Worm (Caenorhabditis elegans): ENCODE data around the gene C09E7.8.

The C09E7.8 gene

ce11 chrIII:6604317-6604716 lies 45.9 kb upstream of the C09E7.8 start (continued):
- TF ChIP-seq dpl-1 (GFP tag; optimal IDR thresholded peaks at IDR 0.05), result peak in 2 of 3 experiments; percentile 3 to 6
- TF ChIP-seq dsc-1 (tag; optimal IDR thresholded peaks at IDR 0.05), result no peak
- no peak for TF ChIP-seq pax-3 (tag; optimal IDR thresholded peaks at IDR 0.05)
- TF ChIP-seq tlp-1 (tag; optimal IDR thresholded peaks at IDR 0.05), result no peak
- TF ChIP-seq skn-1 (tag; optimal IDR thresholded peaks at IDR 0.05), result no peak
- TF ChIP-seq snpc-4 (tag; optimal IDR thresholded peaks at IDR 0.05), result no peak
- no peak for TF ChIP-seq ceh-63 (GFP tag; optimal IDR thresholded peaks at IDR 0.05)
- no peak for TF ChIP-seq unc-86 (tag; optimal IDR thresholded peaks at IDR 0.05)
- peak; percentile 19 for TF ChIP-seq lin-14 (GFP tag; optimal IDR thresholded peaks at IDR 0.05)
- no peak for TF ChIP-seq lin-13 (GFP tag; optimal IDR thresholded peaks at IDR 0.05)
- no peak for TF ChIP-seq aha-1 (tag; optimal IDR thresholded peaks at IDR 0.05)
- TF ChIP-seq lin-35 (GFP tag; optimal IDR thresholded peaks at IDR 0.05), result peak; percentile 14 to 58
- no peak for TF ChIP-seq ama-1 (optimal IDR thresholded peaks at IDR 0.05)
- TF ChIP-seq lin-15B (tag; optimal IDR thresholded peaks at IDR 0.05), result no peak
- peak; percentile 76 for TF ChIP-seq blmp-1 (tag; optimal IDR thresholded peaks at IDR 0.05)
- no peak for TF ChIP-seq nhr-77 (tag; optimal IDR thresholded peaks at IDR 0.05)
- TF ChIP-seq egl-27 (tag; optimal IDR thresholded peaks at IDR 0.05), result no peak
- TF ChIP-seq efl-1 (optimal IDR thresholded peaks at IDR 0.05), result no peak
- TF ChIP-seq efl-1 (GFP tag; optimal IDR thresholded peaks at IDR 0.05 in 1 of 2), result peak in 1 of 2 experiments; percentile 12
- no peak for TF ChIP-seq mdl-1 (tag; optimal IDR thresholded peaks at IDR 0.05)
- peak; percentile 0 for TF ChIP-seq nhr-71 (tag; optimal IDR thresholded peaks at IDR 0.05)
- no peak for TF ChIP-seq mef-2 (tag; optimal IDR thresholded peaks at IDR 0.05)

DNA sequence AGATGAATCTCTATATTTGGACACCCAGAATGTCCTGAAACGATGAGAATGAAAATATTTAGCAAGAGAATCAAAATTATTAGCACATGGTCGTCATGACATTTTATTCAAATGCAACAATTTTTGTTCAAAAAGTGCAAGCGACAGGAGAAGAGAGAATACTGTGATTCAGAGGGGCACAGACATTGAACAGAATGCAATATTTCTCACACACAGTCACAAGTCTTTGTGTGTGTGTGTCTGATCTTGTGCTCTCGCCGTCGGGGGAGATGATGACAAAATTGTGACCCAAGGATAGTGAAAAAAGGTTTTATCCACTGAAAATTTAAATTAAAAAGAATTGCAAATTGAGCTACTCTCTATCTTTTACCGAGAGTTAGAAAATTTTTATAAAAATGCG lies 44.8 kb upstream of the C09E7.8 start:
- TF ChIP-seq unc-98 (GFP tag; IDR thresholded peaks at IDR 0.05), result no peak
- no peak for TF ChIP-seq efl-1 (optimal IDR thresholded peaks at IDR 0.05)
- TF ChIP-seq efl-1 (GFP tag; optimal IDR thresholded peaks at IDR 0.05 in 1 of 2), result peak in 1 of 2 experiments; percentile 88

DNA sequence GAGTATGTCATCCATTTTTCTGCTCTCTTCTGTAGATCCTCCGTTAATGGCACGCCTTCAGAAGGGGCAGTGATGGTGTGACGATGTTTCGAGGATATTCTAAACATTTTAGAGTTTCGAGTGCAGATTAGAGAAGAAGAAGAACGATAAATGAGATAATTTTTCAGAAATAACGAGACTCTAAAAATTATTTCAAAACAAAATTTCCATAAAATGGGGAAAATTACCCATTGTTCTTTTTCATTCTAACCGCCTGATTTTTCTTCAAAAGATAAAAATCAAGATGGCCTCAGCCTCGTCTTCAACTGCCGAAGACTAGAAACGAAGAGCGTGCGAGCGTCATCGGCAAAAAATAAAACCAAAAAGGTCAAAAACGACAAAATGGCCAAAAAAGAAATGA lies 42.7 kb upstream of the C09E7.8 start, which contains the start of gene let-765:
Gene let-765, minus strand, starts transcription at position 101 of the 400 bp plus-strand sequence.
- TF ChIP-seq efl-1 (optimal IDR thresholded peaks at IDR 0.05), result no peak
- peak in 1 of 2 experiments; percentile 22 for TF ChIP-seq efl-1 (GFP tag; optimal IDR thresholded peaks at IDR 0.05 in 1 of 2)
- TF ChIP-seq mef-2 (tag; optimal IDR thresholded peaks at IDR 0.05), result no peak
- TF ChIP-seq lin-14 (GFP tag; optimal IDR thresholded peaks at IDR 0.05), result peak; percentile 25
- TF ChIP-seq blmp-1 (tag; optimal IDR thresholded peaks at IDR 0.05), result peak; percentile 32

DNA sequence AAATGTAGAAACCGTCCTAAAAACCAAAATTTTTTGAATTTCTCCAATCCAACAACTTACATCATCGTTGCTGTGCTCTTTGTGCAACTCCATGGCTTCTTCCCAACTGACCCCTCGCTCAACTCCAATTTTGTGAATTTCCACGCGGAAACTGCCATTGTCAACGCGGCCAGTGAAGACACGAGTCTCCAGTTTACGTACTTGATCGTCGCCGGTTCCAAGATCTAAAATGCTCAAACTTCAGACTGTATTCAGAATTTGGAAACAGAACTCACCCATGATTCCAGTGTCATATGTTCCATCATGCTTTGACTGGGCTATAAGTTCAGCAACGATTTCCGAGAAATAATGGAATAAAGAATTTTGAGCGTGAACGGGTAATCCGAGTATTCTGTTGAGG lies 35.7 kb upstream of the C09E7.8 start:
- TF ChIP-seq nhr-237 (tag; optimal IDR thresholded peaks at IDR 0.05) (no peak), isw-1 (GFP tag; IDR thresholded peaks at IDR 0.05) (no peak), nhr-77 (tag; optimal IDR thresholded peaks at IDR 0.05) (no peak), sptf-1 (tag; optimal IDR thresholded peaks at IDR 0.05) (no peak), efl-1 (optimal IDR thresholded peaks at IDR 0.05) (no peak), efl-1 (GFP tag; optimal IDR thresholded peaks at IDR 0.05 in 1 of 2) (no peak), unc-86 (tag; optimal IDR thresholded peaks at IDR 0.05) (no peak), grh-1 (GFP tag; IDR thresholded peaks at IDR 0.05) (no peak), ztf-11 (tag; optimal IDR thresholded peaks at IDR 0.05) (no peak), vab-15 (tag; optimal IDR thresholded peaks at IDR 0.05) (no peak), mep-1 (tag; optimal IDR thresholded peaks at IDR 0.05) (no peak), efl-3 (GFP tag; optimal IDR thresholded peaks at IDR 0.05) (no peak), alr-1 (tag; optimal IDR thresholded peaks at IDR 0.05; ENCODE audit: borderline replicate concordance) (no peak), nhr-85 (tag) (no peak), tbx-2 (tag; optimal IDR thresholded peaks at IDR 0.05) (no peak), lin-15B (tag; optimal IDR thresholded peaks at IDR 0.05) (no peak)

ce11 chrIII:6592075-6592474 lies 33.7 kb upstream of the C09E7.8 start, which contains the start of gene F20H11.1:
Gene F20H11.1 (minus strand): TSS chrIII:6592175.
- TF ChIP-seq efl-1 (optimal IDR thresholded peaks at IDR 0.05), result no peak
- peak in 1 of 2 experiments; percentile 63 for TF ChIP-seq efl-1 (GFP tag; optimal IDR thresholded peaks at IDR 0.05 in 1 of 2)
- TF ChIP-seq nhr-85 (tag), result peak; percentile 5
- no peak for TF ChIP-seq skn-1 (tag; optimal IDR thresholded peaks at IDR 0.05)

Measured in whole organism, L1 larva.